Fruit fly (Drosophila melanogaster) whole organism, embryonic: ENCODE measurements around the gene Mgat4a.

Source experiments
- B-H1 ChIP-seq: fragments of 200-800 bp; sonication (Bioruptor generic); IDR thresholded peaks from 3 replicates; pipeline ENCODE4 v1.3.6; 2022; ENCODE audit warnings: missing biosample characterization, missing genetic modification characterization
- CG1024 ChIP-seq: fragments of 200-800 bp; sonication (Bioruptor generic); IDR thresholded peaks from 2 replicates; pipeline ENCODE4 v1.3.6; 2022; ENCODE audit warnings: missing biosample characterization, missing genetic modification characterization
- CG10462 ChIP-seq: fragments of 200-800 bp; sonication (Bioruptor generic); optimal IDR thresholded peaks from 2 replicates; lab custom pipeline; 2016; ENCODE audit warnings: missing biosample characterization, missing genetic modification characterization
- CG11085 ChIP-seq: fragments of 200-800 bp; sonication (Bioruptor generic); IDR thresholded peaks from 2 replicates; pipeline ENCODE4 v1.3.6; 2022; ENCODE audit warnings: missing biosample characterization, missing genetic modification characterization
- CG12942 ChIP-seq: fragments of 200-800 bp; sonication (Bioruptor generic); optimal IDR thresholded peaks from 3 replicates; lab custom pipeline; 2016; ENCODE audit warnings: missing biosample characterization, missing genetic modification characterization
- CG13123 ChIP-seq: fragments of 200-800 bp; sonication (Bioruptor generic); optimal IDR thresholded peaks from 2 replicates; lab custom pipeline; 2016; ENCODE audit warnings: missing biosample characterization, missing genetic modification characterization
- CG14014 ChIP-seq: fragments of 200-800 bp; sonication (Bioruptor generic); IDR thresholded peaks from 2 replicates; pipeline ENCODE4 v1.3.6; 2022; ENCODE audit warnings: missing biosample characterization, missing genetic modification characterization
- CG14710 ChIP-seq: fragments of 200-800 bp; sonication (Bioruptor generic); optimal IDR thresholded peaks from 3 replicates; lab custom pipeline; 2019; ENCODE audit warnings: missing biosample characterization, mild to moderate bottlenecking, missing genetic modification characterization, moderate library complexity
- CG18599 ChIP-seq: fragments of 200-800 bp; sonication (Bioruptor generic); optimal IDR thresholded peaks from 3 replicates; lab custom pipeline; 2017; ENCODE audit warnings: missing biosample characterization, missing genetic modification characterization, mild to moderate bottlenecking, moderate library complexity, missing genetic modification reagents
- CG2199 ChIP-seq: fragments of 200-800 bp; sonication (Bioruptor generic); IDR thresholded peaks from 3 replicates; pipeline ENCODE4 v1.3.6; 2022; ENCODE audit warnings: missing biosample characterization, missing genetic modification characterization
- CG2202 ChIP-seq: fragments of 200-800 bp; sonication (Bioruptor generic); optimal IDR thresholded peaks from 2 replicates; lab custom pipeline; 2018; ENCODE audit warnings: missing biosample characterization, mild to moderate bottlenecking, missing genetic modification characterization
- CG31441 ChIP-seq: fragments of 200-800 bp; sonication (Bioruptor generic); IDR thresholded peaks from 2 replicates; pipeline ENCODE4 v1.3.6; 2022; ENCODE audit warnings: missing biosample characterization, missing genetic modification characterization
- CG3163 ChIP-seq: fragments of 200-800 bp; sonication (Bioruptor generic); optimal IDR thresholded peaks from 3 replicates; lab custom pipeline; 2016; ENCODE audit warnings: missing biosample characterization, missing genetic modification characterization
- CG4282 ChIP-seq: fragments of 200-800 bp; sonication (Bioruptor generic); optimal IDR thresholded peaks from 2 replicates; lab custom pipeline; 2016; ENCODE audit warnings: missing biosample characterization, missing genetic modification characterization
- CG6175 ChIP-seq: fragments of 200-800 bp; sonication (Bioruptor generic); IDR thresholded peaks from 3 replicates; pipeline ENCODE4 v1.3.6; 2022; ENCODE audit warnings: missing biosample characterization, missing genetic modification characterization
- CG6654 ChIP-seq: fragments of 200-800 bp; sonication (Bioruptor generic); optimal IDR thresholded peaks from 2 replicates; lab custom pipeline; 2017; ENCODE audit warnings: missing biosample characterization, mild to moderate bottlenecking, missing genetic modification characterization
- CG6791 ChIP-seq: fragments of 200-800 bp; sonication (Bioruptor generic); IDR thresholded peaks from 3 replicates; pipeline ENCODE4 v1.3.6; 2022; ENCODE audit warnings: missing biosample characterization, missing genetic modification characterization; ENCODE audit not compliant: partially characterized antibody
- CG6813 ChIP-seq: fragments of 200-800 bp; sonication (Bioruptor generic); optimal IDR thresholded peaks from 2 replicates; lab custom pipeline; 2017; ENCODE audit warnings: missing biosample characterization, missing genetic modification characterization, mild to moderate bottlenecking, moderate library complexity, missing genetic modification reagents
- CG7372 ChIP-seq: fragments of 200-800 bp; sonication (Bioruptor generic); IDR thresholded peaks from 2 replicates; pipeline ENCODE4 v1.3.6; 2022; ENCODE audit warnings: missing biosample characterization, missing genetic modification characterization
- CG8478 ChIP-seq: fragments of >200 bp; optimal IDR thresholded peaks from 2 replicates; lab custom pipeline; 2018
- CG9215 ChIP-seq: fragments of 200-800 bp; sonication (Bioruptor generic); IDR thresholded peaks from 2 replicates; pipeline ENCODE4 v1.3.6; 2022; ENCODE audit warnings: missing biosample characterization, missing genetic modification characterization
- CG9609 ChIP-seq: fragments of 200-800 bp; sonication (Bioruptor generic); optimal IDR thresholded peaks from 3 replicates; lab custom pipeline; 2016; ENCODE audit warnings: missing biosample characterization, missing genetic modification characterization
- CHES-1-like ChIP-seq: fragments of 200-800 bp; sonication (Bioruptor generic); optimal IDR thresholded peaks from 2 replicates; lab custom pipeline; 2016; ENCODE audit warnings: missing biosample characterization, missing genetic modification characterization
- Eip74EF ChIP-seq, 2 experiments: fragments of 200-800 bp in 1 of 2; fragments of >200 bp in 1 of 2; sonication (Bioruptor generic) in 1 of 2; optimal IDR thresholded peaks; 2 replicates each; lab custom pipeline; 2017 to 2019; ENCODE audit warnings: missing biosample characterization in 2 of 2, missing genetic modification characterization in 2 of 2, mild to moderate bottlenecking in 1 of 2, moderate library complexity in 1 of 2
- Hr51 ChIP-seq, 2 experiments: fragments of 200-800 bp; sonication (Bioruptor generic); optimal IDR thresholded peaks; 2 replicates in 1 of 2; 3 replicates in 1 of 2; lab custom pipeline; 2016 to 2018; ENCODE audit warnings: missing biosample characterization in 2 of 2, missing genetic modification characterization in 2 of 2, mild to moderate bottlenecking in 1 of 2, moderate library complexity in 1 of 2
- Lim3 ChIP-seq: fragments of 200-800 bp; sonication (Bioruptor generic); IDR thresholded peaks from 2 replicates; pipeline ENCODE4 v1.3.6; 2022; ENCODE audit warnings: missing biosample characterization, missing genetic modification characterization
- Med ChIP-seq: fragments of 200-800 bp; sonication (Bioruptor generic); peaks from one replicate; lab custom pipeline; 2016; ENCODE audit warnings: missing biosample characterization, missing genetic modification characterization, mild to moderate bottlenecking, inconsistent platforms, moderate library complexity
- Nf-YB ChIP-seq: fragments of 200-800 bp; sonication (Bioruptor generic); optimal IDR thresholded peaks from 3 replicates; lab custom pipeline; 2019; ENCODE audit warnings: missing biosample characterization, mild to moderate bottlenecking, missing genetic modification characterization, moderate library complexity
- Opbp ChIP-seq: fragments of 200-800 bp; sonication (Bioruptor generic); IDR thresholded peaks from 3 replicates; pipeline ENCODE4 v1.3.6; 2022; ENCODE audit warnings: missing biosample characterization, missing genetic modification characterization; ENCODE audit not compliant: partially characterized antibody
- Sox100B ChIP-seq: fragments of 200-800 bp; sonication (Bioruptor generic); optimal IDR thresholded peaks from 3 replicates; lab custom pipeline; 2018; ENCODE audit warnings: missing biosample characterization, mild to moderate bottlenecking, missing genetic modification characterization
- abd-A ChIP-seq: fragments of 200-800 bp; sonication (Bioruptor generic); optimal IDR thresholded peaks from 3 replicates; lab custom pipeline; 2019; ENCODE audit warnings: missing biosample characterization, mild to moderate bottlenecking, missing genetic modification characterization, moderate library complexity
- bowl ChIP-seq: fragments of 200-800 bp; sonication (Bioruptor generic); IDR thresholded peaks from 2 replicates; pipeline ENCODE4 v1.3.6; 2022; ENCODE audit warnings: missing biosample characterization, missing genetic modification characterization
- btn ChIP-seq: fragments of 200-800 bp; sonication (Bioruptor generic); optimal IDR thresholded peaks from 2 replicates; lab custom pipeline; 2016; ENCODE audit warnings: missing biosample characterization, missing genetic modification characterization
- chinmo ChIP-seq: fragments of 200-800 bp; sonication (Bioruptor generic); IDR thresholded peaks from 4 replicates; pipeline ENCODE4 v1.3.6; 2022; ENCODE audit warnings: missing biosample characterization, missing genetic modification characterization; ENCODE audit not compliant: partially characterized antibody
- croc ChIP-seq: fragments of 200-800 bp; sonication (Bioruptor generic); conservative IDR thresholded peaks from 3 replicates; pipeline ENCODE4 v1.3.6; 2022; ENCODE audit warnings: missing biosample characterization, missing genetic modification characterization
- disco-r ChIP-seq: fragments of 200-800 bp; sonication (Bioruptor generic); optimal IDR thresholded peaks from 2 replicates; lab custom pipeline; 2016; ENCODE audit warnings: missing biosample characterization, missing genetic modification characterization
- dmrt11E ChIP-seq: fragments of 200-800 bp; sonication (Bioruptor generic); optimal IDR thresholded peaks from 3 replicates; lab custom pipeline; 2018; ENCODE audit warnings: missing biosample characterization, mild to moderate bottlenecking, missing genetic modification characterization, moderate library complexity
- en ChIP-seq: fragments of 200-800 bp; sonication (Bioruptor generic); optimal IDR thresholded peaks from 2 replicates; lab custom pipeline; 2016; ENCODE audit warnings: missing biosample characterization, missing genetic modification characterization
- eve ChIP-seq, 2 experiments: fragments of >200 bp; optimal IDR thresholded peaks; 2 replicates each; lab custom pipeline; 2017; ENCODE audit warnings: missing biosample characterization in 2 of 2, missing genetic modification characterization in 2 of 2
- jigr1 ChIP-seq: fragments of 200-800 bp; sonication (Bioruptor generic); IDR thresholded peaks from 3 replicates; pipeline ENCODE4 v1.3.6; 2022; ENCODE audit warnings: missing biosample characterization, missing genetic modification characterization
- kni ChIP-seq: fragments of 200-800 bp; sonication (Bioruptor generic); optimal IDR thresholded peaks from 3 replicates; lab custom pipeline; 2017; ENCODE audit warnings: mild to moderate bottlenecking, missing biosample characterization, missing genetic modification reagents, missing genetic modification characterization
- onecut ChIP-seq: fragments of 200-800 bp; sonication (Bioruptor generic); IDR thresholded peaks from 2 replicates; pipeline ENCODE4 v1.3.6; 2022; ENCODE audit warnings: missing biosample characterization, missing genetic modification characterization
- pb ChIP-seq: fragments of 200-800 bp; sonication (Bioruptor generic); optimal IDR thresholded peaks from 3 replicates; lab custom pipeline; 2016; ENCODE audit warnings: missing biosample characterization, missing genetic modification characterization
- repo ChIP-seq: fragments of 200-800 bp; sonication (Bioruptor generic); optimal IDR thresholded peaks from 2 replicates; lab custom pipeline; 2016; ENCODE audit warnings: missing biosample characterization, missing genetic modification characterization
- rib ChIP-seq: fragments of 200-800 bp; sonication (Bioruptor generic); IDR thresholded peaks from 2 replicates; pipeline ENCODE4 v1.3.6; 2022; ENCODE audit warnings: missing biosample characterization, missing genetic modification characterization
- sens ChIP-seq: fragments of 200-800 bp; sonication (Bioruptor generic); peaks from one replicate; lab custom pipeline; 2016; ENCODE audit warnings: missing biosample characterization, missing genetic modification characterization
- sisA ChIP-seq: fragments of 200-800 bp; sonication (Bioruptor generic); IDR thresholded peaks from 2 replicates; pipeline ENCODE4 v1.3.6; 2022; ENCODE audit warnings: missing biosample characterization, missing genetic modification characterization
- slbo ChIP-seq: fragments of 200-800 bp; sonication (Bioruptor generic); IDR thresholded peaks from 2 replicates; pipeline ENCODE4 v1.3.6; 2022; ENCODE audit warnings: missing biosample characterization, missing genetic modification characterization
- slp2 ChIP-seq: fragments of 200-800 bp; sonication (Bioruptor generic); optimal IDR thresholded peaks from 2 replicates; lab custom pipeline; 2016; ENCODE audit warnings: missing biosample characterization, missing genetic modification characterization
- trh ChIP-seq: fragments of 200-800 bp; sonication (Bioruptor generic); optimal IDR thresholded peaks from 2 replicates; lab custom pipeline; 2016; ENCODE audit warnings: missing biosample characterization, missing genetic modification characterization

Gene Mgat4a

DNA sequence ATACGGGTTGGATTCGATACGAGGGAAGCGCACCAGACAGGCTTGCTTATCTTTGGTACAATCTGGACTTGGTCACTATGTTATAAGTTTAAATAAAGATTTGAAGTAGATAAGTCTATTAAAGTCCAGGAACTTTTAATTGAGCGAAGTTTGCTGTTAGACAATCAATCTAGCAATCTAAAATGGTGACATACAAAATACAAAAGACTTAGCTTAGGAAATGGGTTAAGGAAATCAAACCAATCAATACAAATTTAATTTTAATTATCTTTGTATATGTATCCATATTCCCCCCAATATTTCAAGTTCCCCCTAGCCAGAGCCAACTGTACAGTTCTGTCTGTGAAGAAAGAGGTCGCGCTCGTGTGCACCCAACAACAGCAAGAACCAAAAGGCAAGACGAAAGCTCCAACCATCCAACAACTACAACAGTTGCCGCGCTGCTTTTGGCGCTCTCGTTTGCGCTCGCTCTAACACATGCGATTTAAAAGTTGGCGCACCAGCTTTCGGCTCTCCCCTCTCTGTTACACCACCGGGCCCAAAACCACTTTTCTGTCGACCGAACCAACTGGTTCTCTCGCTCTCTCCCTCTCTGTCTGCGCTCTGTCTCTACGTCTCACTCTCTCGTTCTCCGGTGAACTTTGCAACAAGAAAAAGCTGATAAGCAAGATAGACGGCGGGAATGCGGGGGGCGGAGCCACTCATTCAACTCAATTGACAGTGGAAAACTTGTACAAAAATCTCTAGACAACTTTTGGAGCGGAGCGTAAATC lies 5.7 kb upstream of the Mgat4a start (continued):
- TF ChIP-seq CG9609 (GFP tag; lab: Kevin White, UChicago) (peak; percentile 66), Hr51 (GFP tag; optimal IDR thresholded peaks at IDR 0.05; lab: Kevin White, UChicago) (peak; percentile 53 to 94), CG2202 (tag; lab: Kevin White, UChicago) (peak; percentile 38), CG14710 (tag; lab: Kevin White, UChicago) (peak; percentile 70), Med (peak; percentile 91), CG7372 (peak; percentile 86), trh (GFP tag; lab: Kevin White, UChicago) (peak; percentile 28), CG6791 (no peak), CG6175 (GFP tag; lab: Robert Waterston, UW) (peak; percentile 65; the same call in 2 of the 3 replicates), rib (GFP tag; lab: Robert Waterston, UW) (0 out of 2 replicates have a peak, but pooled peaks have one; percentile 48), btn (GFP tag; lab: Kevin White, UChicago) (no peak), onecut (GFP tag; lab: Robert Waterston, UW) (peak; percentile 38), CG14014 (peak; percentile 71), bowl (GFP tag; lab: Robert Waterston, UW) (no peak), croc (GFP tag; lab: Robert Waterston, UW) (peak; percentile 73; the same call in 2 of the 3 replicates), Lim3 (GFP tag; lab: Robert Waterston, UW) (peak; percentile 67), abd-A (tag; lab: Kevin White, UChicago) (peak; percentile 76), CG4282 (GFP tag; lab: Kevin White, UChicago) (no peak), CG8478 (lab: Kevin White, UChicago) (peak; percentile 95), CG6654 (GFP tag; lab: Kevin White, UChicago) (peak; percentile 76), sisA (GFP tag; lab: Robert Waterston, UW) (peak; percentile 86), Eip74EF (GFP tag; optimal IDR thresholded peaks at IDR 0.05; lab: Kevin White, UChicago) (peak in 1 of 2 experiments; percentile 81), CG11085 (GFP tag; lab: Robert Waterston, UW) (peak; percentile 67), CG18599 (GFP tag; lab: Kevin White, UChicago) (peak; percentile 95), Nf-YB (GFP tag; lab: Kevin White, UChicago) (peak; percentile 59), CG3163 (GFP tag; lab: Kevin White, UChicago) (no peak), CG2199 (GFP tag; lab: Robert Waterston, UW) (no peak), pb (no peak), slbo (GFP tag; lab: Robert Waterston, UW) (peak; percentile 92), CG12942 (GFP tag; lab: Kevin White, UChicago) (peak; percentile 63), eve (GFP tag; optimal IDR thresholded peaks at IDR 0.05; lab: Kevin White, UChicago) (no peak), CG6813 (GFP tag; lab: Kevin White, UChicago) (peak; percentile 57), CHES-1-like (GFP tag; lab: Kevin White, UChicago) (no peak), dmrt11E (tag; lab: Kevin White, UChicago) (peak; percentile 55), chinmo (peak; percentile 98; the same call in 3 of the 4 replicates), CG9215 (GFP tag; lab: Robert Waterston, UW) (peak; percentile 86), jigr1 (GFP tag; lab: Robert Waterston, UW) (peak; percentile 79; the same call in 2 of the 3 replicates), kni (GFP tag; lab: Kevin White, UChicago) (no peak), CG13123 (GFP tag; lab: Kevin White, UChicago) (peak; percentile 14), B-H1 (peak; percentile 77), slp2 (GFP tag; lab: Kevin White, UChicago) (peak; percentile 75), sens (GFP tag; lab: Kevin White, UChicago) (peak; percentile 98), CG1024 (0 out of 2 replicates have a peak, but pooled peaks have one; percentile 38), disco-r (GFP tag; lab: Kevin White, UChicago) (peak; percentile 74), CG10462 (GFP tag; lab: Kevin White, UChicago) (peak; percentile 78), CG31441 (GFP tag; lab: Robert Waterston, UW) (peak; percentile 88), Sox100B (GFP tag; lab: Kevin White, UChicago) (peak; percentile 95), Opbp (no peak), repo (GFP tag; lab: Kevin White, UChicago) (peak; percentile 20), en (GFP tag; lab: Kevin White, UChicago) (no peak)
